Worm (Caenorhabditis elegans): ENCODE results near the gene ZK632.2.

The ZK632.2 gene

DNA sequence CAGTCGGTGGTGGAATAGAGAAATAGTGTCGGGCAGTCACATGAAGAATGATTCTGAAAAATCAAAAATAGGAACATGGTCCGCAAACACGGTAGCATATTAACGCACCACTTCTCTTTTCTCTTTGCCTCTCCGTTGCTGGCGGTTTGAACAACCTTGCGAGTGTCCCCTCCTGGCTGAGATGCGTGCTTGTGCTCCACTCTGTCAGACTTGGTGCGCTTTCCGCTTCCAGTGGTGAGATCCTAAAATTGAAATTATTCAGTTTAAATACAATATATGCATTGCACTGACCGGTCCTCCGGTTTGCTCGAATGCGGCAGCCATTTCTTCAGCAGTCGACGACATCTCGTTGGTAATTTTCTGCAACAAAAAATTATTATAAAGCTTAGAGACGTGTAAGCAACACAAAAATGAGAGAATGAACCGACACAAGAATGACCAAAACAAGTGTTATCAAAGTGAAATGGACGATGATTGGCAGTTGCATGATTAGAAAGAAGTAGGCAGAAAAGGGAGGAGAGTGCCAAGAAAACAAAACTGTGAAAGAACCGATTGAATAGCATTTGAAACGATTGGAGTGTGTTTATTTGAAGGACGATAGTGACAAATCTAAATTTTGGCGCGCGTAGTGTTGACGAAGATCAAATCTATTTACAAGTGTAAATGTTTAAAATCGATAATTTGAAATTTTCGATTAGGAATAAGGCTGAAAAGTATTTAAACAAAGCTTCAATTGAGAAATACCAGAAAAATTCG, 26.3 kb downstream of the ZK632.2 start, which contains the start of gene ZK632.9:
Gene ZK632.9, minus strand, starts transcription at position 360 of the 756 bp plus-strand sequence.
- TF ChIP-seq vab-7 (GFP tag; IDR thresholded peaks at IDR 0.05) (no peak), fkh-10 (GFP tag; optimal IDR thresholded peaks at IDR 0.05) (no peak), pha-4 (GFP tag; IDR thresholded peaks at IDR 0.05) (0 out of 2 replicates have a peak, but pooled peaks have one; percentile 32), pha-4 (tag; optimal IDR thresholded peaks at IDR 0.05) (no peak), ZK546.5 (tag; optimal IDR thresholded peaks at IDR 0.05) (no peak), hlh-30 (tag; optimal IDR thresholded peaks at IDR 0.05; ENCODE audit: insufficient read depth) (no peak), mdt-29 (GFP tag; IDR thresholded peaks at IDR 0.05) (no peak), nhr-42 (GFP tag; IDR thresholded peaks at IDR 0.05) (no peak), nhr-25 (tag; optimal IDR thresholded peaks at IDR 0.05; ENCODE audit: borderline replicate concordance, insufficient read depth) (no peak), daf-12 (tag; optimal IDR thresholded peaks at IDR 0.05) (no peak), gei-8 (GFP tag; optimal IDR thresholded peaks at IDR 0.05) (no peak), sdz-12 (GFP tag; optimal IDR thresholded peaks at IDR 0.05) (no peak), daf-16 (GFP tag; optimal IDR thresholded peaks at IDR 0.05) (no peak), daf-16 (tag; optimal IDR thresholded peaks at IDR 0.05) (peak; percentile 94), snpc-1.2 (GFP tag; IDR thresholded peaks at IDR 0.05) (0 out of 2 replicates have a peak, but pooled peaks have one; percentile 34), set-16 (GFP tag; IDR thresholded peaks at IDR 0.05) (0 out of 2 replicates have a peak, but pooled peaks have one; percentile 16), hif-1 (tag; optimal IDR thresholded peaks at IDR 0.05) (no peak), Y105C5A.15 (GFP tag; IDR thresholded peaks at IDR 0.05) (0 out of 2 replicates have a peak, but pooled peaks have one; percentile 25), mes-2 (tag; optimal IDR thresholded peaks at IDR 0.05; ENCODE audit: poor library complexity, severe bottlenecking) (peak; percentile 33), nhr-77 (tag; optimal IDR thresholded peaks at IDR 0.05) (no peak), F49E8.2 (tag; optimal IDR thresholded peaks at IDR 0.05; ENCODE audit: borderline replicate concordance) (no peak), nhr-48 (tag; optimal IDR thresholded peaks at IDR 0.05) (no peak), lin-1 (GFP tag; IDR thresholded peaks at IDR 0.05) (no peak), egl-43 (GFP tag; IDR thresholded peaks at IDR 0.05) (peak; percentile 54), dve-1 (tag; optimal IDR thresholded peaks at IDR 0.05; ENCODE audit: insufficient read depth) (peak; percentile 54), ces-1 (GFP tag; optimal IDR thresholded peaks at IDR 0.05) (no peak), nhr-102 (tag; optimal IDR thresholded peaks at IDR 0.05) (no peak), mep-1 (tag; optimal IDR thresholded peaks at IDR 0.05) (no peak), T26A8.4 (GFP tag; IDR thresholded peaks at IDR 0.05) (peak; percentile 41; the same call in 1 of the 2 replicates), Y5F2A.4 (GFP tag; optimal IDR thresholded peaks at IDR 0.05) (no peak), saeg-2 (GFP tag; IDR thresholded peaks at IDR 0.05) (no peak), hlh-11 (tag; optimal IDR thresholded peaks at IDR 0.05) (peak; percentile 41), dpl-1 (GFP tag; optimal IDR thresholded peaks at IDR 0.05) (peak; percentile 10), nhr-28 (tag; optimal IDR thresholded peaks at IDR 0.05) (peak; percentile 63), mxl-3 (GFP tag; optimal IDR thresholded peaks at IDR 0.05) (no peak), R02D3.7 (tag; optimal IDR thresholded peaks at IDR 0.05) (no peak), tag-97 (GFP tag; IDR thresholded peaks at IDR 0.05) (no peak), F10B5.3 (tag; optimal IDR thresholded peaks at IDR 0.05) (no peak), spr-1 (tag; optimal IDR thresholded peaks at IDR 0.05) (no peak), lin-15B (tag; optimal IDR thresholded peaks at IDR 0.05) (no peak), attf-4 (tag; optimal IDR thresholded peaks at IDR 0.05) (no peak), nhr-41 (GFP tag; IDR thresholded peaks at IDR 0.05) (no peak), ctbp-1 (GFP tag; IDR thresholded peaks at IDR 0.05) (no peak), unc-62 (GFP tag; optimal IDR thresholded peaks at IDR 0.05 in 1 of 2) (peak in 1 of 2 experiments; percentile 56), unc-62 (tag; optimal IDR thresholded peaks at IDR 0.05) (no peak), snpc-4 (tag; optimal IDR thresholded peaks at IDR 0.05) (no peak), F44E2.7 (GFP tag; IDR thresholded peaks at IDR 0.05) (no peak), dmd-6 (GFP tag; IDR thresholded peaks at IDR 0.05) (peak; percentile 48), lin-29 (GFP tag; IDR thresholded peaks at IDR 0.05) (no peak), fos-1 (tag; optimal IDR thresholded peaks at IDR 0.05) (no peak)

All from whole organism, L4 larva.